Worm (Caenorhabditis elegans): ENCODE results near the gene R03G8.1.
A peak's percentile ranks its signal among the peaks of the same experiment; 100 is the strongest.

Gene R03G8.1

ce11 chrX:13104966-13105365 lies 20.6 kb downstream of the R03G8.1 start, which contains the start of gene F17H10.1:
TSS of gene F17H10.1 (plus strand) at chrX:13105241.
- peak; percentile 65; the same call in 1 of the 2 replicates for TF ChIP-seq flt-1 (GFP tag; IDR thresholded peaks at IDR 0.05)
- no peak for TF ChIP-seq cog-1 (tag; optimal IDR thresholded peaks at IDR 0.05)

ce11 chrX:13106177-13106761 lies 21.9 kb downstream of the R03G8.1 start:
- TF ChIP-seq klf-2 (GFP tag; conservative IDR thresholded peaks at IDR 0.05) (no peak), tab-1 (GFP tag; IDR thresholded peaks at IDR 0.05) (no peak), ztf-23 (GFP tag; IDR thresholded peaks at IDR 0.05) (no peak), T22C8.4 (GFP tag; IDR thresholded peaks at IDR 0.05) (no peak)

ce11 chrX:13108664-13109063 lies 24.3 kb downstream of the R03G8.1 start:
- TF ChIP-seq T22C8.4 (GFP tag; IDR thresholded peaks at IDR 0.05) (no peak), klf-2 (GFP tag; conservative IDR thresholded peaks at IDR 0.05) (no peak)

ce11 chrX:13110004-13110403 lies 25.6 kb downstream of the R03G8.1 start:
- TF ChIP-seq ref-1 (GFP tag; conservative IDR thresholded peaks at IDR 0.05) (no peak), ztf-29 (GFP tag; IDR thresholded peaks at IDR 0.05) (no peak)

ce11 chrX:13112664-13113063 lies 28.3 kb downstream of the R03G8.1 start:
- TF ChIP-seq T22C8.4 (GFP tag; IDR thresholded peaks at IDR 0.05) (no peak), flt-1 (GFP tag; IDR thresholded peaks at IDR 0.05) (no peak), ref-1 (GFP tag; conservative IDR thresholded peaks at IDR 0.05) (no peak), cog-1 (tag; optimal IDR thresholded peaks at IDR 0.05) (no peak), ztf-23 (GFP tag; IDR thresholded peaks at IDR 0.05) (no peak), tab-1 (GFP tag; IDR thresholded peaks at IDR 0.05) (no peak), med-1 (GFP tag; optimal IDR thresholded peaks at IDR 0.05; ENCODE audit: insufficient read depth) (no peak), klf-2 (GFP tag; conservative IDR thresholded peaks at IDR 0.05) (no peak), ztf-29 (GFP tag; IDR thresholded peaks at IDR 0.05) (no peak)

- TF ChIP-seq tab-1 (GFP tag; IDR thresholded peaks at IDR 0.05) (no peak), klf-2 (GFP tag; conservative IDR thresholded peaks at IDR 0.05) (no peak), med-1 (GFP tag; optimal IDR thresholded peaks at IDR 0.05; ENCODE audit: insufficient read depth) (no peak), ztf-29 (GFP tag; IDR thresholded peaks at IDR 0.05) (no peak), cog-1 (tag; optimal IDR thresholded peaks at IDR 0.05) (no peak), ref-1 (GFP tag; conservative IDR thresholded peaks at IDR 0.05) (no peak), flt-1 (GFP tag; IDR thresholded peaks at IDR 0.05) (no peak), T22C8.4 (GFP tag; IDR thresholded peaks at IDR 0.05) (no peak), ztf-23 (GFP tag; IDR thresholded peaks at IDR 0.05) (no peak)
Measured at ce11 chrX:13113457-13113856, 29.1 kb downstream of the R03G8.1 start, which contains the start of gene F17H10.2. TSS of gene F17H10.2 (plus strand) at chrX:13113772.

- TF ChIP-seq med-1 (GFP tag; optimal IDR thresholded peaks at IDR 0.05; ENCODE audit: insufficient read depth) = no peak
- TF ChIP-seq tab-1 (GFP tag; IDR thresholded peaks at IDR 0.05) = no peak
- no peak for TF ChIP-seq klf-2 (GFP tag; conservative IDR thresholded peaks at IDR 0.05)
- TF ChIP-seq ztf-23 (GFP tag; IDR thresholded peaks at IDR 0.05) = no peak
- TF ChIP-seq ref-1 (GFP tag; conservative IDR thresholded peaks at IDR 0.05) = no peak
- TF ChIP-seq T22C8.4 (GFP tag; IDR thresholded peaks at IDR 0.05) = no peak
- TF ChIP-seq flt-1 (GFP tag; IDR thresholded peaks at IDR 0.05) = no peak
- TF ChIP-seq ztf-29 (GFP tag; IDR thresholded peaks at IDR 0.05) = no peak
- TF ChIP-seq cog-1 (tag; optimal IDR thresholded peaks at IDR 0.05) = no peak
Measured at ce11 chrX:13115694-13116093, 31.3 kb downstream of the R03G8.1 start.

- TF ChIP-seq ztf-29 (GFP tag; IDR thresholded peaks at IDR 0.05) (no peak), klf-2 (GFP tag; conservative IDR thresholded peaks at IDR 0.05) (no peak), ref-1 (GFP tag; conservative IDR thresholded peaks at IDR 0.05) (no peak), med-1 (GFP tag; optimal IDR thresholded peaks at IDR 0.05; ENCODE audit: insufficient read depth) (no peak), ztf-23 (GFP tag; IDR thresholded peaks at IDR 0.05) (no peak), T22C8.4 (GFP tag; IDR thresholded peaks at IDR 0.05) (no peak), tab-1 (GFP tag; IDR thresholded peaks at IDR 0.05) (no peak), flt-1 (GFP tag; IDR thresholded peaks at IDR 0.05) (no peak), cog-1 (tag; optimal IDR thresholded peaks at IDR 0.05) (no peak)
Measured at ce11 chrX:13116380-13116779, 32.0 kb downstream of the R03G8.1 start.

- TF ChIP-seq T22C8.4 (GFP tag; IDR thresholded peaks at IDR 0.05) (peak; percentile 42; the same call in 1 of the 2 replicates), klf-2 (GFP tag; conservative IDR thresholded peaks at IDR 0.05) (no peak)
Measured at ce11 chrX:13119900-13120299, 35.5 kb downstream of the R03G8.1 start.

ce11 chrX:13121104-13121503 lies 36.7 kb downstream of the R03G8.1 start:
- TF ChIP-seq ztf-29 (GFP tag; IDR thresholded peaks at IDR 0.05) = peak; percentile 94
- TF ChIP-seq tab-1 (GFP tag; IDR thresholded peaks at IDR 0.05) = peak; percentile 99
- TF ChIP-seq ztf-23 (GFP tag; IDR thresholded peaks at IDR 0.05) = peak; percentile 96
- peak; percentile 97 for TF ChIP-seq ref-1 (GFP tag; conservative IDR thresholded peaks at IDR 0.05)
- TF ChIP-seq klf-2 (GFP tag; conservative IDR thresholded peaks at IDR 0.05) = peak; percentile 97
- peak; percentile 99 for TF ChIP-seq flt-1 (GFP tag; IDR thresholded peaks at IDR 0.05)
- peak; percentile 97 for TF ChIP-seq T22C8.4 (GFP tag; IDR thresholded peaks at IDR 0.05)
- TF ChIP-seq cog-1 (tag; optimal IDR thresholded peaks at IDR 0.05) = peak; percentile 56
- TF ChIP-seq med-1 (GFP tag; optimal IDR thresholded peaks at IDR 0.05; ENCODE audit: insufficient read depth) = peak; percentile 75

- TF ChIP-seq T22C8.4 (GFP tag; IDR thresholded peaks at IDR 0.05) (no peak), ref-1 (GFP tag; conservative IDR thresholded peaks at IDR 0.05) (no peak), klf-2 (GFP tag; conservative IDR thresholded peaks at IDR 0.05) (no peak), flt-1 (GFP tag; IDR thresholded peaks at IDR 0.05) (no peak), med-1 (GFP tag; optimal IDR thresholded peaks at IDR 0.05; ENCODE audit: insufficient read depth) (no peak), ztf-23 (GFP tag; IDR thresholded peaks at IDR 0.05) (no peak), tab-1 (GFP tag; IDR thresholded peaks at IDR 0.05) (no peak), cog-1 (tag; optimal IDR thresholded peaks at IDR 0.05) (no peak), ztf-29 (GFP tag; IDR thresholded peaks at IDR 0.05) (no peak)
Measured at ce11 chrX:13122191-13122590, 37.8 kb downstream of the R03G8.1 start, which contains the start of gene snx-17. TSS of gene snx-17 (minus strand) at chrX:13122291.

Measured in whole organism, midembryonic.